Worm (Caenorhabditis elegans) whole organism, early embryonic: ENCODE measurements around the gene nhr-19.

Experiments
- B0310.2 ChIP-seq: sonication (generic microtip); optimal IDR thresholded peaks from 2 replicates; lab custom pipeline; 2016; ENCODE audit warnings: mild to moderate bottlenecking, missing genetic modification characterization, missing compliant biosample characterization
- aly-1 ChIP-seq: sonication (generic microtip); optimal IDR thresholded peaks from 2 replicates; lab custom pipeline; 2016; ENCODE audit warnings: missing genetic modification characterization, missing compliant biosample characterization
- ama-1 ChIP-seq: fragments of 150-350 bp; optimal IDR thresholded peaks from 2 replicates; lab custom pipeline; 2014
- ceh-36 ChIP-seq: sonication (generic microtip); optimal IDR thresholded peaks from 2 replicates; lab custom pipeline; 2016; ENCODE audit warnings: missing genetic modification characterization, inconsistent platforms, missing compliant biosample characterization
- ets-7 ChIP-seq: sonication (generic microtip); optimal IDR thresholded peaks from 2 replicates; lab custom pipeline; 2016; ENCODE audit warnings: missing genotype, missing genetic modification characterization, missing compliant biosample characterization
- flt-1 ChIP-seq: fragments of 200-800 bp; sonication (Bioruptor generic); IDR thresholded peaks from 2 replicates; pipeline ENCODE4 v1.3.6; 2022; ENCODE audit warnings: missing genetic modification characterization, missing compliant biosample characterization
- hmbx-1 ChIP-seq: sonication (generic microtip); optimal IDR thresholded peaks from 2 replicates; lab custom pipeline; 2016; ENCODE audit warnings: mild to moderate bottlenecking, missing genetic modification characterization, missing compliant biosample characterization
- hmg-4 ChIP-seq: fragments of 200-800 bp; sonication (Bioruptor generic); optimal IDR thresholded peaks from 2 replicates; lab custom pipeline; 2018; ENCODE audit warnings: mild to moderate bottlenecking, missing genetic modification characterization, missing compliant biosample characterization
- pes-1 ChIP-seq: fragments of 200-800 bp; sonication (Bioruptor generic); IDR thresholded peaks from 2 replicates; pipeline ENCODE4 v1.3.6; 2022; ENCODE audit warnings: missing genetic modification reagents, missing genetic modification characterization, missing compliant biosample characterization
- scrt-1 ChIP-seq: fragments of 200-800 bp; sonication (Bioruptor generic); IDR thresholded peaks from 2 replicates; pipeline ENCODE4 v1.3.6; 2022; ENCODE audit warnings: missing genetic modification characterization, missing compliant biosample characterization
- tbx-11 ChIP-seq: fragments of 200-800 bp; sonication (Bioruptor generic); IDR thresholded peaks from 2 replicates; pipeline ENCODE4 v1.3.6; 2022; ENCODE audit warnings: missing genetic modification characterization, missing compliant biosample characterization
- tbx-37 ChIP-seq: fragments of 200-800 bp; sonication (Bioruptor generic); conservative IDR thresholded peaks from 2 replicates; pipeline ENCODE4 v1.3.6; 2022; ENCODE audit warnings: missing genetic modification reagents, missing genetic modification characterization, missing compliant biosample characterization
- tra-4 ChIP-seq: sonication (generic microtip); optimal IDR thresholded peaks from 2 replicates; lab custom pipeline; 2017; ENCODE audit warnings: missing genetic modification characterization, missing compliant biosample characterization

DNA sequence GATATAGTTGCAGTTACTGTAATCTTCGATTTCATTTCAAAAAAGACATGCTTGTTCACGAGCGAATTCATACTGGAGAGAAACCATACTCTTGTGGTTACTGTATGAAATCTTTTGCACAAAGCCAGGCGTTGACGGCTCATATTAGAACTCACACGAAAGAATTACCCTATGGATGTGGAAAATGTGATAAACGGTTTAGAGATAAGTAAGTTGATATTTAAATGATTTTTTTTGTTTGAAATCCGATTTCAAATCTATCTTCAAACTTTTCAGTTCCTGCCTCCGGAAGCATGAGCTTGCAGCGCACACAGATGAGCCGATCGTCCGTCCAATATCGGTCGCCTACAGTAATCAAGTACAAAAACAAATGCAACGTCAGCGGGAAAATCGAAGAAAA, 46.4 kb downstream of the nhr-19 start:
- TF ChIP-seq ama-1 (lab: Kevin White, UChicago) (no peak), pes-1 (no peak), tbx-37 (GFP tag; lab: Robert Waterston, UW) (no peak), hmbx-1 (tag; lab: Kevin White, UChicago) (no peak), flt-1 (GFP tag; lab: Robert Waterston, UW) (no peak), hmg-4 (GFP tag; lab: Kevin White, UChicago) (no peak), tra-4 (tag; lab: Kevin White, UChicago) (no peak), ets-7 (tag; lab: Kevin White, UChicago) (no peak), tbx-11 (GFP tag; lab: Robert Waterston, UW) (no peak), aly-1 (tag; lab: Kevin White, UChicago) (no peak), ceh-36 (tag; lab: Kevin White, UChicago) (no peak), scrt-1 (GFP tag; lab: Robert Waterston, UW) (no peak), B0310.2 (tag; lab: Kevin White, UChicago) (no peak)
